Fruit fly (Drosophila melanogaster) whole organism, prepupa: ENCODE measurements around the gene RhoGEF64C.

ENCODE experiments used
- Blimp-1 ChIP-seq: fragments of 200-800 bp; sonication (Bioruptor generic); optimal IDR thresholded peaks from 3 replicates; lab custom pipeline; 2017; ENCODE audit warnings: missing biosample characterization, missing genetic modification characterization, mild to moderate bottlenecking, moderate library complexity, missing genetic modification reagents
- Hr39 ChIP-seq: fragments of 200-800 bp; sonication (Bioruptor generic); optimal IDR thresholded peaks from 2 replicates; lab custom pipeline; 2016; ENCODE audit warnings: missing biosample characterization, missing genetic modification characterization
- OdsH ChIP-seq: fragments of 200-800 bp; sonication (Bioruptor generic); optimal IDR thresholded peaks from 3 replicates; lab custom pipeline; 2016; ENCODE audit warnings: missing biosample characterization, missing genetic modification characterization
- achi ChIP-seq: fragments of 200-800 bp; sonication (Bioruptor generic); optimal IDR thresholded peaks from 3 replicates; lab custom pipeline; 2016; ENCODE audit warnings: missing biosample characterization, missing genetic modification characterization

- TF ChIP-seq Hr39 (GFP tag; lab: Kevin White, UChicago) (peak; percentile 53), Blimp-1 (no peak), achi (GFP tag; lab: Kevin White, UChicago) (peak; percentile 37), OdsH (GFP tag; lab: Kevin White, UChicago) (peak; percentile 58)
Observed at dm6 chr3L:4690698-4691097, 1.9 kb upstream of the RhoGEF64C start.
